Worm (Caenorhabditis elegans) whole organism, L4 larva: ENCODE measurements around the gene unc-27.

ENCODE experiments used
- D1046.2 ChIP-seq: fragments of 200-800 bp; sonication (Bioruptor generic); IDR thresholded peaks from 2 replicates; pipeline ENCODE4 v1.3.6; 2022; ENCODE audit warnings: missing genetic modification characterization, missing compliant biosample characterization
- F26F4.8 ChIP-seq: fragments of 200-800 bp; sonication (Bioruptor generic); conservative IDR thresholded peaks from 2 replicates; pipeline ENCODE4 v1.3.6; 2022; ENCODE audit warnings: missing genetic modification characterization, missing compliant biosample characterization
- F49E8.2 ChIP-seq: sonication (generic microtip); optimal IDR thresholded peaks from 2 replicates; lab custom pipeline; 2016; ENCODE audit warnings: missing compliant biosample characterization, mild to moderate bottlenecking, missing genetic modification characterization, borderline replicate concordance
- R02D3.7 ChIP-seq: fragments of 150-350 bp; sonication (generic microtip); optimal IDR thresholded peaks from 3 replicates; lab custom pipeline; 2014; ENCODE audit warnings: missing biosample characterization, missing genetic modification characterization
- T26A8.4 ChIP-seq: fragments of 200-800 bp; sonication (Bioruptor generic); IDR thresholded peaks from 2 replicates; pipeline ENCODE4 v1.3.6; 2022; ENCODE audit warnings: missing genetic modification characterization, missing compliant biosample characterization
- Y5F2A.4 ChIP-seq: fragments of 200-800 bp; sonication (Bioruptor generic); optimal IDR thresholded peaks from 2 replicates; lab custom pipeline; 2018; ENCODE audit warnings: mild to moderate bottlenecking, missing genetic modification characterization, missing compliant biosample characterization
- ama-1 ChIP-seq: fragments of 150-350 bp; optimal IDR thresholded peaks from 2 replicates; lab custom pipeline; 2014; ENCODE audit warnings: inconsistent platforms, mixed read lengths
- arid-1 ChIP-seq: fragments of 200-800 bp; sonication (Bioruptor generic); conservative IDR thresholded peaks from 2 replicates; pipeline ENCODE4 v1.3.6; 2022; ENCODE audit warnings: missing genetic modification reagents, missing genetic modification characterization, missing compliant biosample characterization
- ceh-20 ChIP-seq: fragments of 200-800 bp; sonication (Bioruptor generic); IDR thresholded peaks from 2 replicates; pipeline ENCODE4 v1.3.6; 2022; ENCODE audit warnings: missing genetic modification reagents, missing genetic modification characterization, missing compliant biosample characterization
- ceh-28 ChIP-seq: fragments of 150-350 bp; optimal IDR thresholded peaks from 2 replicates; lab custom pipeline; 2014; ENCODE audit warnings: missing biosample characterization, missing genetic modification reagents, missing genetic modification characterization
- ceh-44 ChIP-seq: fragments of 200-800 bp; sonication (Bioruptor generic); IDR thresholded peaks from 2 replicates; pipeline ENCODE4 v1.3.6; 2022; ENCODE audit warnings: missing genetic modification reagents, missing genetic modification characterization, missing compliant biosample characterization
- ceh-82 ChIP-seq: sonication (generic microtip); optimal IDR thresholded peaks from 2 replicates; lab custom pipeline; 2017; ENCODE audit warnings: missing biosample characterization, missing genetic modification characterization
- ces-1 ChIP-seq: fragments of 150-350 bp; sonication (generic microtip); optimal IDR thresholded peaks from 4 replicates; lab custom pipeline; 2014; ENCODE audit warnings: missing biosample characterization, missing genetic modification reagents, missing genetic modification characterization
- daf-12 ChIP-seq: fragments of 150-350 bp; optimal IDR thresholded peaks from 2 replicates; lab custom pipeline; 2014; ENCODE audit warnings: missing biosample characterization, missing genetic modification reagents, missing genetic modification characterization
- daf-19 ChIP-seq: fragments of 200-800 bp; sonication (Bioruptor generic); conservative IDR thresholded peaks from 2 replicates; pipeline ENCODE4 v1.3.6; 2022; ENCODE audit warnings: missing genetic modification characterization, missing compliant biosample characterization
- daf-8 ChIP-seq: fragments of 200-800 bp; sonication (Bioruptor generic); IDR thresholded peaks from 2 replicates; pipeline ENCODE4 v1.3.6; 2022; ENCODE audit warnings: missing genetic modification characterization, missing compliant biosample characterization
- duxl-1 ChIP-seq: sonication (generic microtip); optimal IDR thresholded peaks from 2 replicates; lab custom pipeline; 2016; ENCODE audit warnings: mild to moderate bottlenecking, missing genetic modification characterization, moderate library complexity, missing compliant biosample characterization; ENCODE audit not compliant: poor library complexity
- dve-1 ChIP-seq: sonication (generic microtip); optimal IDR thresholded peaks from 2 replicates; lab custom pipeline; 2017; ENCODE audit warnings: antibody characterized with exemption, mild to moderate bottlenecking, missing genetic modification characterization, missing compliant biosample characterization; ENCODE audit not compliant: insufficient read depth
- egl-27 ChIP-seq: sonication (generic microtip); optimal IDR thresholded peaks from 3 replicates; lab custom pipeline; 2017; ENCODE audit warnings: missing biosample characterization, missing genetic modification reagents, missing genetic modification characterization
- fkh-10 ChIP-seq: fragments of 150-350 bp; optimal IDR thresholded peaks from 2 replicates; lab custom pipeline; 2014; ENCODE audit warnings: missing biosample characterization, missing genetic modification reagents, missing genetic modification characterization
- hif-1 ChIP-seq, 2 experiments: sonication (generic microtip); optimal IDR thresholded peaks; 2 replicates each; lab custom pipeline; 2016 to 2017; ENCODE audit warnings: missing compliant biosample characterization in 2 of 2, missing genetic modification characterization in 2 of 2, missing genetic modification reagents in 2 of 2, missing genotype in 2 of 2, mild to moderate bottlenecking in 1 of 2
- hlh-11 ChIP-seq: fragments of 200-800 bp; sonication (Bioruptor generic); optimal IDR thresholded peaks from 2 replicates; lab custom pipeline; 2018; ENCODE audit warnings: mild to moderate bottlenecking, missing genetic modification characterization, missing compliant biosample characterization
- hlh-30 ChIP-seq: sonication (generic microtip); optimal IDR thresholded peaks from 2 replicates; lab custom pipeline; 2017; ENCODE audit warnings: antibody characterized with exemption, mild to moderate bottlenecking, missing genetic modification characterization, missing compliant biosample characterization; ENCODE audit not compliant: insufficient read depth
- jun-1 ChIP-seq: fragments of 150-350 bp; optimal IDR thresholded peaks from 2 replicates; lab custom pipeline; 2014; ENCODE audit warnings: missing biosample characterization, missing genetic modification reagents, missing genetic modification characterization
- lim-7 ChIP-seq: fragments of 200-800 bp; sonication (Bioruptor generic); IDR thresholded peaks from 2 replicates; pipeline ENCODE4 v1.3.6; 2022; ENCODE audit warnings: missing genetic modification characterization, missing compliant biosample characterization
- lin-1 ChIP-seq: fragments of 200-800 bp; sonication (Bioruptor generic); IDR thresholded peaks from 2 replicates; pipeline ENCODE4 v1.3.6; 2022; ENCODE audit warnings: missing genetic modification reagents, missing genetic modification characterization, missing compliant biosample characterization
- lin-29 ChIP-seq: fragments of 200-800 bp; sonication (Bioruptor generic); IDR thresholded peaks from 2 replicates; pipeline ENCODE4 v1.3.6; 2022; ENCODE audit warnings: missing genetic modification reagents, missing genetic modification characterization, missing compliant biosample characterization
- lin-39 ChIP-seq: fragments of 150-350 bp; optimal IDR thresholded peaks from 2 replicates; lab custom pipeline; 2014; ENCODE audit warnings: missing biosample characterization, missing genetic modification reagents, missing genetic modification characterization
- lsy-2 ChIP-seq, 2 experiments: fragments of 150-350 bp in 1 of 2; sonication (generic microtip) in 1 of 2; optimal IDR thresholded peaks; 2 replicates each; lab custom pipeline; 2014 to 2017; ENCODE audit warnings: missing biosample characterization in 2 of 2, missing genetic modification characterization in 2 of 2
- mdt-29 ChIP-seq: fragments of 200-800 bp; sonication (Bioruptor generic); IDR thresholded peaks from 2 replicates; pipeline ENCODE4 v1.3.6; 2022; ENCODE audit warnings: missing genetic modification reagents, missing genetic modification characterization, missing compliant biosample characterization
- mxl-2 ChIP-seq: fragments of 200-800 bp; sonication (Bioruptor generic); conservative IDR thresholded peaks from 2 replicates; pipeline ENCODE4 v1.3.6; 2022; ENCODE audit warnings: missing genetic modification reagents, missing genetic modification characterization, missing compliant biosample characterization
- nhr-10 ChIP-seq: fragments of 150-350 bp; optimal IDR thresholded peaks from 2 replicates; lab custom pipeline; 2014; ENCODE audit warnings: missing biosample characterization, missing genetic modification characterization
- nhr-11 ChIP-seq: fragments of 150-350 bp; optimal IDR thresholded peaks from 2 replicates; lab custom pipeline; 2014; ENCODE audit warnings: missing biosample characterization, missing genetic modification characterization
- nhr-111 ChIP-seq: fragments of 200-800 bp; sonication (Bioruptor generic); optimal IDR thresholded peaks from 2 replicates; lab custom pipeline; 2018; ENCODE audit warnings: mild to moderate bottlenecking, missing genetic modification characterization, missing compliant biosample characterization
- nhr-237 ChIP-seq: sonication (generic microtip); optimal IDR thresholded peaks from 2 replicates; lab custom pipeline; 2017; ENCODE audit warnings: missing biosample characterization, missing genetic modification characterization
- nhr-25 ChIP-seq: sonication (generic microtip); optimal IDR thresholded peaks from 2 replicates; lab custom pipeline; 2017; ENCODE audit warnings: missing genetic modification characterization, mild to moderate bottlenecking, missing compliant biosample characterization, antibody characterized with exemption, moderate library complexity, borderline replicate concordance; ENCODE audit not compliant: insufficient read depth
- nhr-28 ChIP-seq: fragments of 150-350 bp; optimal IDR thresholded peaks from 2 replicates; lab custom pipeline; 2014; ENCODE audit warnings: missing biosample characterization, missing genetic modification characterization
- nhr-41 ChIP-seq: fragments of 200-800 bp; sonication (Bioruptor generic); IDR thresholded peaks from 2 replicates; pipeline ENCODE4 v1.3.6; 2022; ENCODE audit warnings: missing genetic modification reagents, missing genetic modification characterization, missing compliant biosample characterization
- nhr-6 ChIP-seq: fragments of 150-350 bp; optimal IDR thresholded peaks from 2 replicates; lab custom pipeline; 2014; ENCODE audit warnings: missing biosample characterization, missing genetic modification characterization
- pha-4 ChIP-seq, 2 experiments: fragments of 150-350 bp in 1 of 2; fragments of 200-800 bp in 1 of 2; sonication (Bioruptor generic) in 1 of 2; IDR thresholded peaks in 1 of 2; optimal IDR thresholded peaks in 1 of 2; 2 replicates each; pipeline versions ENCODE4 v1.3.6 to Lab custom; 2014 to 2022; ENCODE audit warnings: missing genetic modification characterization in 2 of 2, missing genetic modification reagents in 2 of 2, missing biosample characterization in 1 of 2, missing compliant biosample characterization in 1 of 2
- php-3 ChIP-seq: fragments of 200-800 bp; sonication (Bioruptor generic); IDR thresholded peaks from 2 replicates; pipeline ENCODE4 v1.3.6; 2022; ENCODE audit warnings: missing genetic modification reagents, missing genetic modification characterization, missing compliant biosample characterization
- pqm-1 ChIP-seq: sonication (generic microtip); optimal IDR thresholded peaks from 2 replicates; lab custom pipeline; 2017; ENCODE audit warnings: missing biosample characterization, missing genetic modification characterization
- rbr-2 ChIP-seq: sonication (generic microtip); optimal IDR thresholded peaks from 2 replicates; lab custom pipeline; 2016; ENCODE audit warnings: missing genotype, missing genetic modification characterization, missing compliant biosample characterization
- set-16 ChIP-seq: fragments of 200-800 bp; sonication (Bioruptor generic); IDR thresholded peaks from 2 replicates; pipeline ENCODE4 v1.3.6; 2022; ENCODE audit warnings: missing genetic modification reagents, missing genetic modification characterization, missing compliant biosample characterization
- tag-97 ChIP-seq: fragments of 200-800 bp; sonication (Bioruptor generic); IDR thresholded peaks from 2 replicates; pipeline ENCODE4 v1.3.6; 2022; ENCODE audit warnings: missing genetic modification characterization, missing compliant biosample characterization
- unc-130 ChIP-seq: sonication (generic microtip); optimal IDR thresholded peaks from 2 replicates; lab custom pipeline; 2016; ENCODE audit warnings: missing genetic modification reagents, missing genetic modification characterization, missing compliant biosample characterization
- unc-39 ChIP-seq: sonication (generic microtip); optimal IDR thresholded peaks from 2 replicates; lab custom pipeline; 2017; ENCODE audit warnings: missing biosample characterization, missing genetic modification characterization
- zag-1 ChIP-seq: fragments of 150-350 bp; optimal IDR thresholded peaks from 2 replicates; lab custom pipeline; 2014; ENCODE audit warnings: missing biosample characterization, missing genetic modification characterization
- zip-11 ChIP-seq: fragments of 200-800 bp; sonication (Bioruptor generic); IDR thresholded peaks from 2 replicates; pipeline ENCODE4 v1.3.6; 2022; ENCODE audit warnings: missing genetic modification characterization, missing compliant biosample characterization

The unc-27 gene

ce11 chrX:8819815-8820415 lies 30.7 kb downstream of the unc-27 start (continued):
- TF ChIP-seq tag-97 (GFP tag; lab: Robert Waterston, UW) (no peak), ceh-28 (tag; lab: Kevin White, UChicago) (no peak), lin-39 (tag; lab: Kevin White, UChicago) (no peak), nhr-28 (tag; lab: Kevin White, UChicago) (peak; percentile 9), nhr-10 (no peak), unc-130 (peak; percentile 27), ces-1 (GFP tag; lab: Kevin White, UChicago) (no peak), zip-11 (GFP tag; lab: Robert Waterston, UW) (peak; percentile 62; the same call in 1 of the 2 replicates), lim-7 (GFP tag; lab: Robert Waterston, UW) (peak; percentile 66; the same call in 1 of the 2 replicates), Y5F2A.4 (GFP tag; lab: Kevin White, UChicago) (no peak), set-16 (GFP tag; lab: Robert Waterston, UW) (no peak), arid-1 (GFP tag; lab: Robert Waterston, UW) (peak; percentile 69), ceh-44 (GFP tag; lab: Robert Waterston, UW) (no peak), duxl-1 (tag; lab: Kevin White, UChicago) (peak; percentile 50), D1046.2 (GFP tag; lab: Robert Waterston, UW) (peak; percentile 64; the same call in 1 of the 2 replicates), mdt-29 (no peak), fkh-10 (no peak), ama-1 (no peak), lin-29 (GFP tag; lab: Robert Waterston, UW) (no peak), F26F4.8 (GFP tag; lab: Robert Waterston, UW) (no peak; the same call in 1 of the 2 replicates), hlh-11 (peak; percentile 17), nhr-11 (tag; lab: Kevin White, UChicago) (no peak), pqm-1 (tag; lab: Kevin White, UChicago) (no peak), lin-1 (GFP tag; lab: Robert Waterston, UW) (peak; percentile 53; the same call in 1 of the 2 replicates), zag-1 (tag; lab: Kevin White, UChicago) (no peak), hlh-30 (tag; lab: Kevin White, UChicago) (peak; percentile 24), php-3 (GFP tag; lab: Robert Waterston, UW) (peak; percentile 69; the same call in 1 of the 2 replicates), nhr-25 (tag; lab: Kevin White, UChicago) (no peak), hif-1 (tag; optimal IDR thresholded peaks at IDR 0.05; lab: Kevin White, UChicago) (no peak), daf-8 (GFP tag; lab: Robert Waterston, UW) (no peak), F49E8.2 (tag; lab: Kevin White, UChicago) (no peak), pha-4 (GFP tag; IDR thresholded peaks at IDR 0.05; lab: Robert Waterston, UW) (peak; percentile 70; the same call in 1 of the 2 replicates), pha-4 (tag; optimal IDR thresholded peaks at IDR 0.05; lab: Kevin White, UChicago) (no peak), egl-27 (no peak), rbr-2 (tag; lab: Kevin White, UChicago) (peak; percentile 0), daf-19 (peak; percentile 70; the same call in 1 of the 2 replicates), lsy-2 (tag; optimal IDR thresholded peaks at IDR 0.05; lab: Kevin White, UChicago) (no peak), daf-12 (tag; lab: Kevin White, UChicago) (no peak), dve-1 (tag; lab: Kevin White, UChicago) (no peak), mxl-2 (GFP tag; lab: Robert Waterston, UW) (no peak), nhr-41 (GFP tag; lab: Robert Waterston, UW) (0 out of 2 replicates have a peak, but pooled peaks have one; percentile 23), unc-39 (tag; lab: Kevin White, UChicago) (no peak), nhr-111 (GFP tag; lab: Kevin White, UChicago) (no peak), nhr-6 (no peak), R02D3.7 (tag; lab: Kevin White, UChicago) (no peak), ceh-20 (GFP tag; lab: Robert Waterston, UW) (0 out of 2 replicates have a peak, but pooled peaks have one; percentile 8), jun-1 (tag; lab: Kevin White, UChicago) (no peak), T26A8.4 (GFP tag; lab: Robert Waterston, UW) (0 out of 2 replicates have a peak, but pooled peaks have one; percentile 50), ceh-82 (tag; lab: Kevin White, UChicago) (no peak), nhr-237 (tag; lab: Kevin White, UChicago) (no peak)
